Worm (Caenorhabditis elegans) whole organism, L4/young adult: ENCODE results near the gene mrpl-36.

ENCODE experiments used
- W03F9.2 ChIP-seq: fragments of 150-350 bp; optimal IDR thresholded peaks from 2 replicates; lab custom pipeline; 2014; ENCODE audit warnings: missing biosample characterization, missing genetic modification characterization
- dao-5 ChIP-seq: sonication (generic microtip); optimal IDR thresholded peaks from 2 replicates; lab custom pipeline; 2016; ENCODE audit warnings: missing genotype, missing genetic modification characterization, moderate library complexity, missing compliant biosample characterization

DNA sequence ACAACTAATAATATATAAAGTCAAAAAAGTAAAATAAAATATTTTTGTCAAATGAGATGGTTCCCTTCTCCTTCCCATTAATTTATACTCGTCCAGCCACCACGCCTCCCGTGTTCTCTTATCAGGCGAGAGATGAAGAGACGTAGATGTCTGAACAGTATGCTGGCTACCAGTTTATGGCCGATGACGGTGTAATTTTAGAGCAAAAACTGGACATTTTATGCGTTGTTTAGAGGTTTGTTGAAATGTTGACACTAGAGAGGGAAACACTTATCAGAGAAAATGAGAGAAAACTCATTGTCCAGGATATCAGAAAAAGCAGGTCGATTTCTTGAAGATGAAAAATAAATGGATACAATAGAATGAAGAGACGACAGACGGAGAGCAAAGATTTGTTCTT, 9.2 kb upstream of the mrpl-36 start:
- TF ChIP-seq W03F9.2 (tag; lab: Kevin White, UChicago) (no peak), dao-5 (no peak)
